Worm (Caenorhabditis elegans) whole organism, L4 larva: Measurements from ENCODE around the gene dop-6.

Experiments
- F10B5.3 ChIP-seq: sonication (generic microtip); optimal IDR thresholded peaks from 2 replicates; lab custom pipeline; 2016; ENCODE audit warnings: mild to moderate bottlenecking, missing genetic modification characterization, missing compliant biosample characterization
- F37D6.2 ChIP-seq: sonication (generic microtip); optimal IDR thresholded peaks from 2 replicates; lab custom pipeline; 2016; ENCODE audit warnings: mild to moderate bottlenecking, missing genetic modification characterization, missing compliant biosample characterization
- T20F7.1 ChIP-seq: fragments of 200-800 bp; sonication (Bioruptor generic); optimal IDR thresholded peaks from 2 replicates; lab custom pipeline; 2018; ENCODE audit warnings: mild to moderate bottlenecking, missing genetic modification characterization, missing compliant biosample characterization
- T26A8.4 ChIP-seq: fragments of 200-800 bp; sonication (Bioruptor generic); IDR thresholded peaks from 2 replicates; pipeline ENCODE4 v1.3.6; 2022; ENCODE audit warnings: missing genetic modification characterization, missing compliant biosample characterization
- ZK546.5 ChIP-seq, 2 experiments: sonication (generic microtip); optimal IDR thresholded peaks; 2 replicates each; lab custom pipeline; 2017; ENCODE audit warnings: missing biosample characterization in 2 of 2, missing genetic modification characterization in 2 of 2
- ceh-20 ChIP-seq: fragments of 200-800 bp; sonication (Bioruptor generic); IDR thresholded peaks from 2 replicates; pipeline ENCODE4 v1.3.6; 2022; ENCODE audit warnings: missing genetic modification reagents, missing genetic modification characterization, missing compliant biosample characterization
- ceh-82 ChIP-seq: sonication (generic microtip); optimal IDR thresholded peaks from 2 replicates; lab custom pipeline; 2017; ENCODE audit warnings: missing biosample characterization, missing genetic modification characterization
- duxl-1 ChIP-seq: sonication (generic microtip); optimal IDR thresholded peaks from 2 replicates; lab custom pipeline; 2016; ENCODE audit warnings: mild to moderate bottlenecking, missing genetic modification characterization, moderate library complexity, missing compliant biosample characterization; ENCODE audit not compliant: poor library complexity
- hif-1 ChIP-seq, 2 experiments: sonication (generic microtip); optimal IDR thresholded peaks; 2 replicates each; lab custom pipeline; 2016 to 2017; ENCODE audit warnings: missing compliant biosample characterization in 2 of 2, missing genetic modification characterization in 2 of 2, missing genetic modification reagents in 2 of 2, missing genotype in 2 of 2, mild to moderate bottlenecking in 1 of 2
- hlh-11 ChIP-seq: fragments of 200-800 bp; sonication (Bioruptor generic); optimal IDR thresholded peaks from 2 replicates; lab custom pipeline; 2018; ENCODE audit warnings: mild to moderate bottlenecking, missing genetic modification characterization, missing compliant biosample characterization
- lin-39 ChIP-seq: fragments of 150-350 bp; optimal IDR thresholded peaks from 2 replicates; lab custom pipeline; 2014; ENCODE audit warnings: missing biosample characterization, missing genetic modification reagents, missing genetic modification characterization
- lsy-2 ChIP-seq, 2 experiments: fragments of 150-350 bp in 1 of 2; sonication (generic microtip) in 1 of 2; optimal IDR thresholded peaks; 2 replicates each; lab custom pipeline; 2014 to 2017; ENCODE audit warnings: missing biosample characterization in 2 of 2, missing genetic modification characterization in 2 of 2
- nhr-10 ChIP-seq: fragments of 150-350 bp; optimal IDR thresholded peaks from 2 replicates; lab custom pipeline; 2014; ENCODE audit warnings: missing biosample characterization, missing genetic modification characterization
- nhr-28 ChIP-seq: fragments of 150-350 bp; optimal IDR thresholded peaks from 2 replicates; lab custom pipeline; 2014; ENCODE audit warnings: missing biosample characterization, missing genetic modification characterization
- nhr-41 ChIP-seq: fragments of 200-800 bp; sonication (Bioruptor generic); IDR thresholded peaks from 2 replicates; pipeline ENCODE4 v1.3.6; 2022; ENCODE audit warnings: missing genetic modification reagents, missing genetic modification characterization, missing compliant biosample characterization
- nhr-48 ChIP-seq: sonication (generic microtip); optimal IDR thresholded peaks from 2 replicates; lab custom pipeline; 2016; ENCODE audit warnings: mild to moderate bottlenecking, missing genetic modification characterization, missing compliant biosample characterization
- pha-4 ChIP-seq, 2 experiments: fragments of 150-350 bp in 1 of 2; fragments of 200-800 bp in 1 of 2; sonication (Bioruptor generic) in 1 of 2; IDR thresholded peaks in 1 of 2; optimal IDR thresholded peaks in 1 of 2; 2 replicates each; pipeline versions ENCODE4 v1.3.6 to Lab custom; 2014 to 2022; ENCODE audit warnings: missing genetic modification characterization in 2 of 2, missing genetic modification reagents in 2 of 2, missing biosample characterization in 1 of 2, missing compliant biosample characterization in 1 of 2
- tra-1 ChIP-seq: fragments of 200-800 bp; sonication (Bioruptor generic); IDR thresholded peaks from 2 replicates; pipeline ENCODE4 v1.3.6; 2022; ENCODE audit warnings: missing genetic modification reagents, missing genetic modification characterization, missing compliant biosample characterization
- unc-62 ChIP-seq, 3 experiments: fragments of 150-350 bp in 1 of 3; sonication (generic microtip); optimal IDR thresholded peaks in 2 of 3; peaks in 1 of 3; 1 replicate in 1 of 3; 2 replicates in 2 of 3; lab custom pipeline; 2014 to 2017; ENCODE audit warnings: missing biosample characterization in 3 of 3, missing genetic modification characterization in 3 of 3, missing genetic modification reagents in 3 of 3, missing genotype in 1 of 3
- vab-7 ChIP-seq: fragments of 200-800 bp; sonication (Bioruptor generic); IDR thresholded peaks from 2 replicates; pipeline ENCODE4 v1.3.6; 2022; ENCODE audit warnings: missing genetic modification reagents, missing genetic modification characterization, missing compliant biosample characterization
- zag-1 ChIP-seq: fragments of 150-350 bp; optimal IDR thresholded peaks from 2 replicates; lab custom pipeline; 2014; ENCODE audit warnings: missing biosample characterization, missing genetic modification characterization
- zfp-2 ChIP-seq: sonication (generic microtip); optimal IDR thresholded peaks from 2 replicates; lab custom pipeline; 2016; ENCODE audit warnings: mild to moderate bottlenecking, missing genetic modification characterization, missing compliant biosample characterization
- zip-2 ChIP-seq: fragments of 150-350 bp; optimal IDR thresholded peaks from 2 replicates; lab custom pipeline; 2014; ENCODE audit warnings: missing biosample characterization, missing genetic modification characterization
- ztf-11 ChIP-seq: fragments of 150-350 bp; optimal IDR thresholded peaks from 2 replicates; lab custom pipeline; 2014; ENCODE audit warnings: missing biosample characterization, missing genetic modification characterization

Gene dop-6

DNA sequence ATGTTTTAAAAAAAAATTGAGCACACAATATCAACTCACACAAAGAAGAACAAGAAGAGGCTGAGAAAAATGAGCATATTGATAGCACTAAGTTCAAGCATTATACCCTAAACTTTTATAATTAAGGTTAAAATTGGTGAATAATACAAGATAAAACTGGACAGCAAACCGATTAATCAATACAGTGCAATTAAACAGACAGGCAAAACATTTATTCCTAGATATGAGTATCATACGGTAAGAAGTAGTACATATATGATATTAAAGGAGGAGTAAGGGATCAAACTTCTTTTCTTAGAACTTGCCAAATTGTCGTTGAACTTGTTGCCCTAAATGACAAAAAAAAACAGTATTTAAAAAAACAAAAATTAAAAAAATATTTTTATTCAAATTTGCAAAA is 51.3 kb downstream of the dop-6 start, which contains the start of gene R160.14:
Gene R160.14, minus strand, starts transcription at position 101 of the 400 bp plus-strand sequence.
- no peak for TF ChIP-seq tra-1
- peak in 1 of 2 experiments; percentile 48 for TF ChIP-seq unc-62 (GFP tag; optimal IDR thresholded peaks at IDR 0.05 in 1 of 2; lab: Kevin White, UChicago)
- no peak for TF ChIP-seq unc-62 (tag; optimal IDR thresholded peaks at IDR 0.05; lab: Kevin White, UChicago)
- no peak for TF ChIP-seq F37D6.2 (tag; lab: Kevin White, UChicago)
- no peak for TF ChIP-seq nhr-10

DNA sequence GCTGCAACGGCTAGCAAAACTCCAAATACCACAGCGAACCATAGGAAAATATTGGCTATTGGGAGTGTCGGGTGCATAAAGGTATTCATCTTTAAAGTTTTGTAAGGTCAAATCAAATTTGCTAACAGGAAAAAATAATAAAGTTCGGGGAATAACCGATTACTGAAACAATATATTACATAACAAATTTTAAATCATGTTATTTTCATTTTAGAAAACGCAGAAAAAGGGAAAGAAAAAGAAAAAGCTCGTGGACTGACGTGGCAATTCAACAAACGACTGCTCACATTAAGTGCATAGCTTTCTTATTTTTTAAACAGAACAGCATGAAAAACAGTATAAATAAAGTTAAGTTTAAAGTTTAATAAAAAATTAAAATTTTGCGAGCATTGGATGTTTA is 52.5 kb downstream of the dop-6 start, which contains the start of gene R160.6:
Gene R160.6, minus strand, starts transcription at position 101 of the 400 bp plus-strand sequence.
- TF ChIP-seq nhr-48, result no peak
- no peak for TF ChIP-seq hlh-11 (tag; lab: Kevin White, UChicago)
- TF ChIP-seq ceh-20 (GFP tag; lab: Robert Waterston, UW), result no peak
- no peak for TF ChIP-seq ceh-82 (tag; lab: Kevin White, UChicago)
- TF ChIP-seq zag-1 (tag; lab: Kevin White, UChicago), result no peak
- no peak for TF ChIP-seq unc-62 (GFP tag; optimal IDR thresholded peaks at IDR 0.05 in 1 of 2; lab: Kevin White, UChicago)
- no peak for TF ChIP-seq unc-62 (tag; optimal IDR thresholded peaks at IDR 0.05; lab: Kevin White, UChicago)
- no peak for TF ChIP-seq pha-4 (GFP tag; IDR thresholded peaks at IDR 0.05; lab: Robert Waterston, UW)
- no peak for TF ChIP-seq pha-4 (tag; optimal IDR thresholded peaks at IDR 0.05; lab: Kevin White, UChicago)

DNA sequence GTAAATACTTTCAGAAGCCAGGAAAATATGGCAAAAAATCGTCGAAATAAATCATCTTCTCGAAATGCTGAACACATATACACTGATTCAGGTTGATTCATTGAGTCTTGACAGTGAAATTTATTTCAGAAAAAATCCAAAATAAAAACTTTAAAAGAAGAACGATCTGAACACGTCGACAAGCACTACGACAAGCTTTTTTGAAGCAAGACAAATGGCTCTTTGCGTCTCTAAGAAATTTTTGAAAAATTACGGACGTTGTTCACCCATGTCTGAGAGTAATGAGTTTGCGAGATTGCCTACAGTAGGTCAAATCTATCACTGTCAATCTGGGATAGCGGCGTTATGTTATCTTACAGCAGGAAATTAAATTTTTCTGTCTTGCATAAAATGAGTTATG is 56.1 kb downstream of the dop-6 start, which contains the start of gene R160.2:
Gene R160.2, minus strand, starts transcription at position 101 of the 400 bp plus-strand sequence.
- TF ChIP-seq T20F7.1 (GFP tag; lab: Kevin White, UChicago) (no peak), ceh-20 (GFP tag; lab: Robert Waterston, UW) (no peak), zip-2 (no peak), lsy-2 (tag; optimal IDR thresholded peaks at IDR 0.05; lab: Kevin White, UChicago) (no peak), nhr-28 (no peak), pha-4 (GFP tag; IDR thresholded peaks at IDR 0.05; lab: Robert Waterston, UW) (no peak), pha-4 (tag; optimal IDR thresholded peaks at IDR 0.05; lab: Kevin White, UChicago) (no peak), T26A8.4 (GFP tag; lab: Robert Waterston, UW) (no peak), zag-1 (tag; lab: Kevin White, UChicago) (no peak), duxl-1 (no peak), vab-7 (GFP tag; lab: Robert Waterston, UW) (no peak), hlh-11 (tag; lab: Kevin White, UChicago) (no peak), hif-1 (tag; optimal IDR thresholded peaks at IDR 0.05; lab: Kevin White, UChicago) (no peak), ztf-11 (no peak), F10B5.3 (tag; lab: Kevin White, UChicago) (no peak), ZK546.5 (tag; optimal IDR thresholded peaks at IDR 0.05; lab: Kevin White, UChicago) (no peak), nhr-41 (GFP tag; lab: Robert Waterston, UW) (no peak), lin-39 (tag; lab: Kevin White, UChicago) (no peak), zfp-2 (tag; lab: Kevin White, UChicago) (no peak)
